Worm (Caenorhabditis elegans): ENCODE results near the gene F39F10.2.

- no peak for TF ChIP-seq jun-1 (tag; optimal IDR thresholded peaks at IDR 0.05)
- no peak for TF ChIP-seq nhr-237 (tag; optimal IDR thresholded peaks at IDR 0.05)
- TF ChIP-seq tbx-2 (tag; optimal IDR thresholded peaks at IDR 0.05), result no peak
- TF ChIP-seq nhr-11 (tag; optimal IDR thresholded peaks at IDR 0.05), result no peak
- TF ChIP-seq lsy-2 (tag; optimal IDR thresholded peaks at IDR 0.05), result no peak
- TF ChIP-seq ces-1 (GFP tag; optimal IDR thresholded peaks at IDR 0.05), result no peak
- TF ChIP-seq ceh-90 (tag; optimal IDR thresholded peaks at IDR 0.05), result no peak
- no peak for TF ChIP-seq ceh-8 (GFP tag; optimal IDR thresholded peaks at IDR 0.05)
- no peak for TF ChIP-seq ztf-11 (tag; optimal IDR thresholded peaks at IDR 0.05)
- no peak for TF ChIP-seq unc-86 (tag; optimal IDR thresholded peaks at IDR 0.05)
- TF ChIP-seq blmp-1 (tag; optimal IDR thresholded peaks at IDR 0.05), result no peak
- no peak for TF ChIP-seq snpc-4 (tag; optimal IDR thresholded peaks at IDR 0.05)
- TF ChIP-seq aha-1 (tag; optimal IDR thresholded peaks at IDR 0.05), result no peak
These were observed 14.3 kb upstream of the F39F10.2 start, which contains the start of gene acs-9 for ce11 chrX:16880426-16880825.
